Worm (Caenorhabditis elegans) whole organism, midembryonic: ENCODE measurements around the gene Y43E12A.3.

Experiments
- cog-1 ChIP-seq: sonication (generic microtip); optimal IDR thresholded peaks from 2 replicates; lab custom pipeline; 2016; ENCODE audit warnings: missing genetic modification characterization, missing compliant biosample characterization
- klf-2 ChIP-seq: fragments of 200-800 bp; sonication (Bioruptor generic); conservative IDR thresholded peaks from 2 replicates; pipeline ENCODE4 v1.3.6; 2022; ENCODE audit warnings: missing genetic modification reagents, missing genetic modification characterization, missing compliant biosample characterization
- ref-1 ChIP-seq: fragments of 200-800 bp; sonication (Bioruptor generic); conservative IDR thresholded peaks from 2 replicates; pipeline ENCODE4 v1.3.6; 2022; ENCODE audit warnings: missing genetic modification reagents, missing genetic modification characterization, missing compliant biosample characterization

DNA sequence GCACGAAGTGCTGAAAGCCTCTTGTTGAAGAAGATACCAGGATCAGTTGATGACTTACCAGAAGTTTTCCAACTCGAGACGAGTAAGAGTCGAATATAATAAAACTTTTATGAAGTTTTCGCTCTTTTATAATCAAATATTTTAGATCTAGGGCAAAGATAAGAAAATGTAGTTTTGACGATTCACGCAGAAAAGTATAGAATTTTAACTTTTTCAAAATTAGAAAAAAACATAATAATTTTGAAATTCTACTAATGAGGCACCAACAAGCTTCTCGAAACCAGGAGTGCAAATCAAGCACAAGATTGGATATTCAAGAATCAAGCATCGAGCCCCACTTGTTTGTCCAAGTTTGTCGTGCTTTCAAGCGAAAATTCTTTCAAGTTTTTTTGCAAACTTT, 38.9 kb upstream of the Y43E12A.3 start, which contains the start of gene Y69E1A.1:
- TF ChIP-seq klf-2 (no peak), ref-1 (GFP tag; lab: Robert Waterston, UW) (no peak), cog-1 (no peak)
